Fruit fly (Drosophila melanogaster) whole organism, pupa: ENCODE results near the gene CG10513.

ENCODE experiments used
- CG10348 ChIP-seq: fragments of 200-800 bp; sonication (Bioruptor generic); IDR thresholded peaks from 2 replicates; pipeline ENCODE4 v1.3.6; 2022; ENCODE audit warnings: missing biosample characterization, missing genetic modification characterization
- CG12605 ChIP-seq: fragments of 200-800 bp; sonication (Bioruptor generic); IDR thresholded peaks from 2 replicates; pipeline ENCODE4 v1.3.6; 2022; ENCODE audit warnings: missing biosample characterization, missing genetic modification characterization
- CG13204 ChIP-seq: fragments of 200-800 bp; sonication (Bioruptor generic); optimal IDR thresholded peaks from 2 replicates; lab custom pipeline; 2018; ENCODE audit warnings: missing biosample characterization, mild to moderate bottlenecking, missing genetic modification characterization, moderate library complexity
- CG14655 ChIP-seq: fragments of 200-800 bp; sonication (Bioruptor generic); optimal IDR thresholded peaks from 3 replicates; lab custom pipeline; 2017; ENCODE audit warnings: mild to moderate bottlenecking, missing biosample characterization, missing genetic modification reagents, missing genetic modification characterization
- CG15710 ChIP-seq: fragments of 200-800 bp; sonication (Bioruptor generic); optimal IDR thresholded peaks from 2 replicates; lab custom pipeline; 2018; ENCODE audit warnings: missing biosample characterization, mild to moderate bottlenecking, missing genetic modification characterization, moderate library complexity
- CG17806 ChIP-seq: fragments of 200-800 bp; sonication (Bioruptor generic); optimal IDR thresholded peaks from 2 replicates; lab custom pipeline; 2018; ENCODE audit warnings: missing biosample characterization, mild to moderate bottlenecking, missing genetic modification characterization, moderate library complexity
- CG32121 ChIP-seq: fragments of 200-800 bp; sonication (Bioruptor generic); IDR thresholded peaks from 2 replicates; pipeline ENCODE4 v1.3.6; 2022; ENCODE audit warnings: missing biosample characterization, missing genetic modification characterization
- CG34367 ChIP-seq: fragments of 200-800 bp; sonication (Bioruptor generic); optimal IDR thresholded peaks from 2 replicates; lab custom pipeline; 2018; ENCODE audit warnings: missing biosample characterization, mild to moderate bottlenecking, missing genetic modification characterization
- CG4496 ChIP-seq: fragments of 200-800 bp; sonication (Bioruptor generic); IDR thresholded peaks from 3 replicates; pipeline ENCODE4 v1.3.6; 2022; ENCODE audit warnings: missing biosample characterization, missing genetic modification characterization
- CG8159 ChIP-seq: fragments of 200-800 bp; sonication (Bioruptor generic); optimal IDR thresholded peaks from 3 replicates; lab custom pipeline; 2018; ENCODE audit warnings: missing biosample characterization, mild to moderate bottlenecking, missing genetic modification characterization, moderate library complexity
- CG8301 ChIP-seq: fragments of 200-800 bp; sonication (Bioruptor generic); optimal IDR thresholded peaks from 2 replicates; lab custom pipeline; 2018; ENCODE audit warnings: missing biosample characterization, mild to moderate bottlenecking, missing genetic modification characterization
- CG9948 ChIP-seq: fragments of 200-800 bp; sonication (Bioruptor generic); optimal IDR thresholded peaks from 2 replicates; lab custom pipeline; 2018; ENCODE audit warnings: missing biosample characterization, mild to moderate bottlenecking, missing genetic modification characterization, moderate library complexity
- D1 ChIP-seq: fragments of 200-800 bp; sonication (Bioruptor generic); optimal IDR thresholded peaks from 2 replicates; lab custom pipeline; 2018; ENCODE audit warnings: missing biosample characterization, mild to moderate bottlenecking, missing genetic modification characterization, moderate library complexity
- EcR ChIP-seq: fragments of 200-800 bp; sonication (Bioruptor generic); optimal IDR thresholded peaks from 3 replicates; lab custom pipeline; 2019; ENCODE audit warnings: missing biosample characterization, missing genetic modification characterization, mild to moderate bottlenecking, moderate library complexity, missing genetic modification reagents
- Ets98B ChIP-seq: fragments of 200-800 bp; sonication (Bioruptor generic); IDR thresholded peaks from 2 replicates; pipeline ENCODE4 v1.3.6; 2022; ENCODE audit warnings: missing biosample characterization, missing genetic modification characterization
- Pif1A ChIP-seq: fragments of 200-800 bp; sonication (Bioruptor generic); optimal IDR thresholded peaks from 3 replicates; lab custom pipeline; 2016; ENCODE audit warnings: missing biosample characterization, missing genetic modification characterization
- Pif1B ChIP-seq: fragments of 200-800 bp; sonication (Bioruptor generic); optimal IDR thresholded peaks from 3 replicates; lab custom pipeline; 2016; ENCODE audit warnings: missing biosample characterization, missing genetic modification characterization
- Snoo ChIP-seq: fragments of 200-800 bp; sonication (Bioruptor generic); optimal IDR thresholded peaks from 3 replicates; lab custom pipeline; 2017; ENCODE audit warnings: missing biosample characterization, mild to moderate bottlenecking, missing genetic modification characterization, inconsistent platforms
- fd96Ca ChIP-seq: fragments of 200-800 bp; sonication (Bioruptor generic); IDR thresholded peaks from 3 replicates; pipeline ENCODE4 v1.3.6; 2022; ENCODE audit warnings: missing biosample characterization, missing genetic modification characterization
- gl ChIP-seq: fragments of 200-800 bp; sonication (Bioruptor generic); optimal IDR thresholded peaks from 2 replicates; lab custom pipeline; 2018; ENCODE audit warnings: missing biosample characterization, mild to moderate bottlenecking, missing genetic modification characterization
- rn ChIP-seq: fragments of 200-800 bp; sonication (Bioruptor generic); IDR thresholded peaks from 2 replicates; pipeline ENCODE4 v1.3.6; 2022; ENCODE audit warnings: missing biosample characterization, missing genetic modification characterization

CG10513 gene

dm6 chr3R:25247379-25247869 is 29.6 kb downstream of the CG10513 start, which contains the start of the genes RpS27 and Nup37:
TSS of gene RpS27 (minus strand) at chr3R:25247514.
TSS of gene Nup37 (plus strand) at chr3R:25247658.
- peak; percentile 67 for TF ChIP-seq CG32121 (GFP tag; lab: Robert Waterston, UW)
- TF ChIP-seq gl (tag; lab: Kevin White, UChicago): peak; percentile 80
- TF ChIP-seq Pif1B (GFP tag; lab: Kevin White, UChicago): no peak
- no peak for TF ChIP-seq D1 (tag; lab: Kevin White, UChicago)
- TF ChIP-seq CG12605 (GFP tag; lab: Robert Waterston, UW): peak; percentile 89
- TF ChIP-seq EcR (GFP tag; lab: Kevin White, UChicago): no peak
- TF ChIP-seq Pif1A (GFP tag; lab: Kevin White, UChicago): peak; percentile 92
- peak; percentile 71 for TF ChIP-seq CG17806 (tag; lab: Kevin White, UChicago)
- TF ChIP-seq fd96Ca (GFP tag; lab: Robert Waterston, UW): no peak; the same call in 1 of the 3 replicates
- TF ChIP-seq Ets98B (GFP tag; lab: Robert Waterston, UW): peak; percentile 86
- peak; percentile 97 for TF ChIP-seq CG4496 (GFP tag; lab: Robert Waterston, UW)
- TF ChIP-seq Snoo (tag; lab: Kevin White, UChicago): peak; percentile 98
- TF ChIP-seq CG15710 (tag; lab: Kevin White, UChicago): peak; percentile 90
- peak; percentile 81 for TF ChIP-seq CG8159 (tag; lab: Kevin White, UChicago)
- TF ChIP-seq CG14655 (GFP tag; lab: Kevin White, UChicago): no peak
- no peak for TF ChIP-seq CG8301 (tag; lab: Kevin White, UChicago)
- TF ChIP-seq rn: peak; percentile 87
- peak; percentile 91 for TF ChIP-seq CG34367 (tag; lab: Kevin White, UChicago)
- TF ChIP-seq CG9948 (tag; lab: Kevin White, UChicago): peak; percentile 67
- peak; percentile 32; the same call in 1 of the 2 replicates for TF ChIP-seq CG10348 (GFP tag; lab: Robert Waterston, UW)
- TF ChIP-seq CG13204 (GFP tag; lab: Kevin White, UChicago): no peak

dm6 chr3R:25245052-25245813 is 31.8 kb downstream of the CG10513 start, which contains the start of gene bam:
TSS of gene bam (minus strand) at chr3R:25245109.
- TF ChIP-seq EcR (GFP tag; lab: Kevin White, UChicago) (peak; percentile 81), CG34367 (tag; lab: Kevin White, UChicago) (no peak)

- TF ChIP-seq EcR (GFP tag; lab: Kevin White, UChicago) (peak; percentile 67), CG8159 (tag; lab: Kevin White, UChicago) (no peak)
These were observed 35.4 kb downstream of the CG10513 start, which contains the start of gene CG11854 for dm6 chr3R:25241507-25242070. TSS of gene CG11854 (plus strand) at chr3R:25242020.

- TF ChIP-seq Ets98B (GFP tag; lab: Robert Waterston, UW) (no peak), CG12605 (GFP tag; lab: Robert Waterston, UW) (no peak), CG32121 (GFP tag; lab: Robert Waterston, UW) (no peak), CG8159 (tag; lab: Kevin White, UChicago) (no peak), gl (tag; lab: Kevin White, UChicago) (no peak), D1 (tag; lab: Kevin White, UChicago) (no peak), CG10348 (GFP tag; lab: Robert Waterston, UW) (no peak), CG34367 (tag; lab: Kevin White, UChicago) (no peak), Pif1B (GFP tag; lab: Kevin White, UChicago) (no peak), CG9948 (tag; lab: Kevin White, UChicago) (no peak), EcR (GFP tag; lab: Kevin White, UChicago) (no peak), CG13204 (GFP tag; lab: Kevin White, UChicago) (no peak), CG14655 (GFP tag; lab: Kevin White, UChicago) (no peak)
These were observed 37.1 kb downstream of the CG10513 start, which contains the start of gene to for dm6 chr3R:25239880-25240279. TSS of gene to (plus strand) at chr3R:25240180.

dm6 chr3R:25238771-25239700 is 38.0 kb downstream of the CG10513 start:
- TF ChIP-seq CG34367 (tag; lab: Kevin White, UChicago) (peak; percentile 11), Pif1B (GFP tag; lab: Kevin White, UChicago) (no peak), CG4496 (GFP tag; lab: Robert Waterston, UW) (no peak), gl (tag; lab: Kevin White, UChicago) (no peak), rn (no peak), Ets98B (GFP tag; lab: Robert Waterston, UW) (no peak), Pif1A (GFP tag; lab: Kevin White, UChicago) (no peak), fd96Ca (GFP tag; lab: Robert Waterston, UW) (no peak), CG8301 (tag; lab: Kevin White, UChicago) (no peak), CG12605 (GFP tag; lab: Robert Waterston, UW) (no peak), CG32121 (GFP tag; lab: Robert Waterston, UW) (no peak), CG13204 (GFP tag; lab: Kevin White, UChicago) (no peak), CG15710 (tag; lab: Kevin White, UChicago) (peak; percentile 22), D1 (tag; lab: Kevin White, UChicago) (no peak), CG14655 (GFP tag; lab: Kevin White, UChicago) (no peak), CG10348 (GFP tag; lab: Robert Waterston, UW) (no peak), CG8159 (tag; lab: Kevin White, UChicago) (peak; percentile 60), CG17806 (tag; lab: Kevin White, UChicago) (peak; percentile 3), CG9948 (tag; lab: Kevin White, UChicago) (peak; percentile 33), Snoo (tag; lab: Kevin White, UChicago) (no peak), EcR (GFP tag; lab: Kevin White, UChicago) (peak; percentile 94)
